Worm (Caenorhabditis elegans) whole organism, mixed stage, embryonic: ENCODE data around the gene bgal-2.

Experiments
- elt-3 ChIP-seq: fragments of 150-350 bp; optimal IDR thresholded peaks from 2 replicates; lab custom pipeline; 2014; ENCODE audit warnings: missing biosample characterization, missing genetic modification characterization
- flh-1 ChIP-seq: fragments of 200-800 bp; sonication (Bioruptor generic); optimal IDR thresholded peaks from 2 replicates; lab custom pipeline; 2018; ENCODE audit warnings: mild to moderate bottlenecking, missing genetic modification characterization, moderate library complexity, missing compliant biosample characterization
- lsy-2 ChIP-seq: fragments of 150-350 bp; optimal IDR thresholded peaks from 2 replicates; lab custom pipeline; 2014; ENCODE audit warnings: missing biosample characterization, missing genetic modification characterization
- mab-5 ChIP-seq: fragments of 150-350 bp; optimal IDR thresholded peaks from 2 replicates; lab custom pipeline; 2014; ENCODE audit warnings: missing biosample characterization, missing genetic modification characterization
- pha-4 ChIP-seq: fragments of 150-350 bp; optimal IDR thresholded peaks from 2 replicates; lab custom pipeline; 2018; ENCODE audit warnings: missing biosample characterization, missing genetic modification reagents, missing genetic modification characterization
- unc-39 ChIP-seq: fragments of 150-350 bp; optimal IDR thresholded peaks from 2 replicates; lab custom pipeline; 2014; ENCODE audit warnings: missing biosample characterization, missing genetic modification characterization
- unc-62 ChIP-seq: fragments of 150-350 bp; optimal IDR thresholded peaks from 2 replicates; lab custom pipeline; 2014; ENCODE audit warnings: missing biosample characterization, missing genetic modification reagents, missing genetic modification characterization
- ztf-11 ChIP-seq: fragments of 150-350 bp; optimal IDR thresholded peaks from 2 replicates; lab custom pipeline; 2014; ENCODE audit warnings: missing biosample characterization, missing genetic modification characterization

DNA sequence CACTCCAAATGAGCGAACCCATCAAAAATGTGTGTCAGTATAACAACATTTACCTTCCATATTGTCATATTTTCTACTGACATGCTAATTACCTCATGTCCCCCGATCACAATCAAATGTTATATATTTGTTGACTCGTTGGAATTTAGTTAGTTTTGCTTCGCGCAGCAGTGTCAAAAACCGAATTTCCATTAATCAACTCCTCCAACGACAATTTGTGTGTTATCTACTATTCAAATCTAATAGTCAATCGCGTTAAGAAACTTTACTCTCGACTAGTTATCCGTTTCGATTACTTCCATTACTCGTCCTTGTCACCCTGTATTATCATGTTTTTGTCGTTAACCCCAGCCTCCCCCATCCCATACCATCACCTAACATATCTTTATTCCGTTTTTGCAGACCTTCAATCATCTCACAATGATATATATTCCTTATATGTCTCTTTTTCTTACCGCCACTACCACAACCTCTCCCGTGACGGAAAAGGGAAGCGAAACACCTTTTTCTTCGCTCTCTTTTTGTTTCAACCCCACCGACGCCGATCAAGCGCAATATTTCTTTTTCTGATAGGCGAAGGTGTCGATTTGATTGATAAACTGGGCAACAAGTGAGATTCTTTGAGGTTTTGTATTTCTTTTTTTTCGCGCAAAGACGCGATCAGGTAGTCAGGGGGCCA is 11.8 kb downstream of the bgal-2 start:
- TF ChIP-seq lsy-2 (tag; lab: Kevin White, UChicago) (no peak), flh-1 (GFP tag; lab: Kevin White, UChicago) (no peak), elt-3 (tag; lab: Kevin White, UChicago) (no peak), mab-5 (tag; lab: Kevin White, UChicago) (no peak), unc-62 (GFP tag; lab: Kevin White, UChicago) (no peak), unc-39 (tag; lab: Kevin White, UChicago) (no peak), pha-4 (tag; lab: Kevin White, UChicago) (no peak), ztf-11 (tag; lab: Kevin White, UChicago) (no peak)
